Fruit fly (Drosophila melanogaster) whole organism: ENCODE results near the gene ND-B16.6.

ENCODE experiments used
- CG8478 ChIP-seq: fragments of >200 bp; optimal IDR thresholded peaks from 2 replicates; lab custom pipeline; 2018; ENCODE audit warnings: inconsistent platforms
- Dll ChIP-seq: fragments of >200 bp; optimal IDR thresholded peaks from 2 replicates; lab custom pipeline; 2017
- EcR ChIP-seq, 2 experiments: fragments of >200 bp; optimal IDR thresholded peaks; 2 replicates each; lab custom pipeline; 2017; ENCODE audit warnings: missing biosample characterization in 2 of 2, missing genetic modification characterization in 2 of 2, missing genetic modification reagents in 2 of 2
- pan ChIP-seq: fragments of >200 bp; optimal IDR thresholded peaks from 2 replicates; lab custom pipeline; 2017
- psq ChIP-seq: fragments of >200 bp; optimal IDR thresholded peaks from 2 replicates; lab custom pipeline; 2017

DNA sequence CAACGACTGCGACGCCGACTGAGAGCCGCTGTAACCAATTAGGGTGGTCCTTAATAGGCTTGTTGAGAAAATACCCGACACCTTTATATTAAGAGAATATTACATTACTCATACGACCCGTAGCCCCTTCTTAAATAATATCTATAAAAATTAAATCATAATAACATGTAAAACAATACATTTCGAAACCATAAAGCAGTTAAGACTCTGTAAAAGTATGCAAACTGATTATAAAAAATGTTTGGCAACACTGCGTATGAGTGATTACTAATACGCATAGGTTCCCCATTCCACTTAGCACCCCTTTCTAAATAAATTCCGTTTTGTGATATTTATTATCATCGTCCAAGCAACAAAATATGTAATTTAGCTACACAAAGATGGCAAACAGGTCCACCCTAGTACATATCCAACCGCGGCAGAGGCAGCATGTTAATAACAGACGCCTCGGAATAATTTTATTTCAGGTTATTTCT is 9.6 kb downstream of the ND-B16.6 start:
- TF ChIP-seq CG8478 (lab: Kevin White, UChicago) = no peak
- TF ChIP-seq EcR (GFP tag; optimal IDR thresholded peaks at IDR 0.05; lab: Kevin White, UChicago) = no peak
- TF ChIP-seq pan (lab: Kevin White, UChicago) = no peak
- no peak for TF ChIP-seq Dll (lab: Kevin White, UChicago)
- TF ChIP-seq psq (lab: Kevin White, UChicago) = no peak
